Worm (Caenorhabditis elegans) whole organism, early embryonic: ENCODE measurements around the gene hst-3.2.

Source experiments
- aly-1 ChIP-seq: sonication (generic microtip); optimal IDR thresholded peaks from 2 replicates; lab custom pipeline; 2016; ENCODE audit warnings: missing genetic modification characterization, missing compliant biosample characterization
- ama-1 ChIP-seq: fragments of 150-350 bp; optimal IDR thresholded peaks from 2 replicates; lab custom pipeline; 2014
- flt-1 ChIP-seq: fragments of 200-800 bp; sonication (Bioruptor generic); IDR thresholded peaks from 2 replicates; pipeline ENCODE4 v1.3.6; 2022; ENCODE audit warnings: missing genetic modification characterization, missing compliant biosample characterization
- hmg-4 ChIP-seq: fragments of 200-800 bp; sonication (Bioruptor generic); optimal IDR thresholded peaks from 2 replicates; lab custom pipeline; 2018; ENCODE audit warnings: mild to moderate bottlenecking, missing genetic modification characterization, missing compliant biosample characterization
- hnd-1 ChIP-seq: sonication (generic microtip); optimal IDR thresholded peaks from 2 replicates; lab custom pipeline; 2016; ENCODE audit warnings: missing genetic modification characterization, missing compliant biosample characterization
- scrt-1 ChIP-seq: fragments of 200-800 bp; sonication (Bioruptor generic); IDR thresholded peaks from 2 replicates; pipeline ENCODE4 v1.3.6; 2022; ENCODE audit warnings: missing genetic modification characterization, missing compliant biosample characterization
- sea-1 ChIP-seq: fragments of 200-800 bp; sonication (Bioruptor generic); conservative IDR thresholded peaks from 2 replicates; pipeline ENCODE4 v1.3.6; 2022; ENCODE audit warnings: missing genetic modification characterization, missing compliant biosample characterization

ce11 chrX:2950234-2950633, 26.4 kb upstream of the hst-3.2 start:
- TF ChIP-seq hnd-1, result no peak
- no peak for TF ChIP-seq ama-1 (lab: Kevin White, UChicago)
- no peak for TF ChIP-seq scrt-1
- TF ChIP-seq flt-1 (GFP tag; lab: Robert Waterston, UW), result no peak
- no peak for TF ChIP-seq aly-1 (tag; lab: Kevin White, UChicago)
- TF ChIP-seq sea-1, result no peak
- TF ChIP-seq hmg-4, result no peak
